Worm (Caenorhabditis elegans): ENCODE measurements around the gene epic-1.

- TF ChIP-seq unc-130 (GFP tag; optimal IDR thresholded peaks at IDR 0.05) (no peak), lin-15B (tag; optimal IDR thresholded peaks at IDR 0.05) (no peak), dpl-1 (GFP tag; optimal IDR thresholded peaks at IDR 0.05) (no peak), pqm-1 (tag; optimal IDR thresholded peaks at IDR 0.05) (no peak), dmd-6 (GFP tag; IDR thresholded peaks at IDR 0.05) (no peak), daf-16 (GFP tag; optimal IDR thresholded peaks at IDR 0.05) (no peak), daf-16 (tag; optimal IDR thresholded peaks at IDR 0.05) (no peak), pha-4 (GFP tag; IDR thresholded peaks at IDR 0.05) (no peak), pha-4 (tag; optimal IDR thresholded peaks at IDR 0.05) (no peak), nhr-76 (tag; optimal IDR thresholded peaks at IDR 0.05) (no peak)
Observed at ce11 chrIV:17475743-17476142, 4.0 kb upstream of the epic-1 start, which contains the start of gene grl-24.

Measured in whole organism, L4 larva.